Worm (Caenorhabditis elegans): ENCODE measurements around the gene W02D7.8.

- TF ChIP-seq ama-1 (optimal IDR thresholded peaks at IDR 0.05), result no peak
- TF ChIP-seq tbx-11 (GFP tag; IDR thresholded peaks at IDR 0.05), result no peak
Measured at ce11 chrV:8311210-8311609, 4.9 kb upstream of the W02D7.8 start, which contains the start of gene W02D7.12.

Data from whole organism, early embryonic.